Fruit fly (Drosophila melanogaster) whole organism, embryonic: Measurements from ENCODE around the gene CG17207.

ENCODE experiments used
- C15 ChIP-seq: fragments of 200-800 bp; sonication (Bioruptor generic); IDR thresholded peaks from 3 replicates; pipeline ENCODE4 v1.3.6; 2022; ENCODE audit warnings: missing biosample characterization, missing genetic modification characterization
- CG10366 ChIP-seq: fragments of 200-800 bp; sonication (Bioruptor generic); IDR thresholded peaks from 2 replicates; pipeline ENCODE4 v1.3.6; 2022; ENCODE audit warnings: missing biosample characterization, missing genetic modification characterization
- CG11085 ChIP-seq: fragments of 200-800 bp; sonication (Bioruptor generic); IDR thresholded peaks from 2 replicates; pipeline ENCODE4 v1.3.6; 2022; ENCODE audit warnings: missing biosample characterization, missing genetic modification characterization
- CG11560 ChIP-seq: fragments of 200-800 bp; sonication (Bioruptor generic); IDR thresholded peaks from 3 replicates; pipeline ENCODE4 v1.3.6; 2022; ENCODE audit warnings: missing biosample characterization, missing genetic modification characterization
- CG16815 ChIP-seq: fragments of 200-800 bp; sonication (Bioruptor generic); optimal IDR thresholded peaks from 3 replicates; lab custom pipeline; 2017; ENCODE audit warnings: missing biosample characterization, mild to moderate bottlenecking, missing genetic modification characterization
- CG17829 ChIP-seq: fragments of 200-800 bp; optimal IDR thresholded peaks from 2 replicates; lab custom pipeline; 2019; ENCODE audit warnings: missing biosample characterization, mild to moderate bottlenecking, missing genetic modification characterization, moderate library complexity
- CG2120 ChIP-seq: fragments of 200-800 bp; sonication (Bioruptor generic); optimal IDR thresholded peaks from 3 replicates; lab custom pipeline; 2016; ENCODE audit warnings: missing biosample characterization, missing genetic modification characterization
- CG30403 ChIP-seq: fragments of 200-800 bp; sonication (Bioruptor generic); optimal IDR thresholded peaks from 3 replicates; lab custom pipeline; 2016; ENCODE audit warnings: missing biosample characterization, missing genetic modification characterization
- CG30431 ChIP-seq: fragments of 200-800 bp; sonication (Bioruptor generic); optimal IDR thresholded peaks from 2 replicates; lab custom pipeline; 2017; ENCODE audit warnings: missing biosample characterization, missing genetic modification characterization
- CG42726 ChIP-seq: fragments of 200-800 bp; sonication (Bioruptor generic); IDR thresholded peaks from 2 replicates; pipeline ENCODE4 v1.3.6; 2022; ENCODE audit warnings: missing biosample characterization, missing genetic modification characterization; ENCODE audit not compliant: partially characterized antibody
- CG4328 ChIP-seq: fragments of 200-800 bp; sonication (Bioruptor generic); optimal IDR thresholded peaks from 3 replicates; lab custom pipeline; 2017; ENCODE audit warnings: missing biosample characterization, missing genetic modification reagents, missing genetic modification characterization
- CG4404 ChIP-seq: fragments of 200-800 bp; sonication (Bioruptor generic); IDR thresholded peaks from 2 replicates; pipeline ENCODE4 v1.3.6; 2022; ENCODE audit warnings: missing biosample characterization, missing genetic modification characterization
- CG4617 ChIP-seq: fragments of 200-800 bp; sonication (Bioruptor generic); optimal IDR thresholded peaks from 3 replicates; lab custom pipeline; 2016; ENCODE audit warnings: missing biosample characterization, missing genetic modification characterization, borderline replicate concordance
- CG7357 ChIP-seq: fragments of 200-800 bp; sonication (Bioruptor generic); IDR thresholded peaks from 3 replicates; pipeline ENCODE4 v1.3.6; 2022; ENCODE audit warnings: missing biosample characterization, missing genetic modification characterization
- CG8089 ChIP-seq: fragments of 200-800 bp; sonication (Bioruptor generic); optimal IDR thresholded peaks from 3 replicates; lab custom pipeline; 2016; ENCODE audit warnings: missing biosample characterization, missing genetic modification characterization
- CG8359 ChIP-seq: fragments of 200-800 bp; sonication (Bioruptor generic); optimal IDR thresholded peaks from 2 replicates; lab custom pipeline; 2017; ENCODE audit warnings: missing biosample characterization, mild to moderate bottlenecking, missing genetic modification characterization, borderline replicate concordance
- CG8478 ChIP-seq: fragments of >200 bp; optimal IDR thresholded peaks from 2 replicates; lab custom pipeline; 2018
- CG9215 ChIP-seq: fragments of 200-800 bp; sonication (Bioruptor generic); IDR thresholded peaks from 2 replicates; pipeline ENCODE4 v1.3.6; 2022; ENCODE audit warnings: missing biosample characterization, missing genetic modification characterization
- CG9609 ChIP-seq: fragments of 200-800 bp; sonication (Bioruptor generic); optimal IDR thresholded peaks from 3 replicates; lab custom pipeline; 2016; ENCODE audit warnings: missing biosample characterization, missing genetic modification characterization
- CG9727 ChIP-seq: fragments of 200-800 bp; sonication (Bioruptor generic); optimal IDR thresholded peaks from 3 replicates; lab custom pipeline; 2017; ENCODE audit warnings: missing biosample characterization, mild to moderate bottlenecking, missing genetic modification characterization
- CG9932 ChIP-seq: fragments of 200-800 bp; sonication (Bioruptor generic); IDR thresholded peaks from 2 replicates; pipeline ENCODE4 v1.3.6; 2022; ENCODE audit warnings: missing biosample characterization, missing genetic modification characterization
- D19A ChIP-seq: fragments of 200-800 bp; optimal IDR thresholded peaks from 3 replicates; lab custom pipeline; 2019; ENCODE audit warnings: missing biosample characterization, mild to moderate bottlenecking, missing genetic modification characterization, moderate library complexity
- Dip2 ChIP-seq: fragments of 200-800 bp; sonication (Bioruptor generic); IDR thresholded peaks from 2 replicates; pipeline ENCODE4 v1.3.6; 2022; ENCODE audit warnings: missing biosample characterization, missing genetic modification characterization
- Doc2 ChIP-seq: fragments of 200-800 bp; sonication (Bioruptor generic); IDR thresholded peaks from 2 replicates; pipeline ENCODE4 v1.3.6; 2022; ENCODE audit warnings: missing biosample characterization, missing genetic modification characterization
- Drgx ChIP-seq: fragments of 200-800 bp; sonication (Bioruptor generic); IDR thresholded peaks from 2 replicates; pipeline ENCODE4 v1.3.6; 2022; ENCODE audit warnings: missing biosample characterization, missing genetic modification characterization
- HmgD ChIP-seq: fragments of 200-800 bp; sonication (Bioruptor generic); optimal IDR thresholded peaks from 3 replicates; lab custom pipeline; 2016; ENCODE audit warnings: missing biosample characterization, missing genetic modification characterization
- Myb ChIP-seq: fragments of 200-800 bp; sonication (Bioruptor generic); optimal IDR thresholded peaks from 2 replicates; lab custom pipeline; 2016; ENCODE audit warnings: missing biosample characterization, missing genetic modification characterization
- NFAT ChIP-seq: fragments of 200-800 bp; sonication (Bioruptor generic); IDR thresholded peaks from 2 replicates; pipeline ENCODE4 v1.3.6; 2022; ENCODE audit warnings: missing biosample characterization, missing genetic modification characterization
- Oli ChIP-seq: fragments of 200-800 bp; sonication (Bioruptor generic); optimal IDR thresholded peaks from 2 replicates; lab custom pipeline; 2018; ENCODE audit warnings: missing biosample characterization, mild to moderate bottlenecking, missing genetic modification characterization, moderate library complexity
- Pdp1 ChIP-seq, 2 experiments: fragments of 200-800 bp; sonication (Bioruptor generic); optimal IDR thresholded peaks; 3 replicates each; lab custom pipeline; 2016; ENCODE audit warnings: missing biosample characterization in 2 of 2, missing genetic modification characterization in 2 of 2, mild to moderate bottlenecking in 1 of 2, moderate library complexity in 1 of 2
- Ravus ChIP-seq: fragments of 200-800 bp; sonication (Bioruptor generic); IDR thresholded peaks from 2 replicates; pipeline ENCODE4 v1.3.6; 2022; ENCODE audit warnings: missing biosample characterization, missing genetic modification characterization
- Tbp ChIP-seq: fragments of >200 bp; optimal IDR thresholded peaks from 2 replicates; lab custom pipeline; 2018; ENCODE audit warnings: missing biosample characterization, missing genetic modification characterization
- Xbp1 ChIP-seq: fragments of 200-800 bp; sonication (Bioruptor generic); optimal IDR thresholded peaks from 3 replicates; lab custom pipeline; 2016; ENCODE audit warnings: missing biosample characterization, mild to moderate bottlenecking, missing genetic modification characterization
- bcd ChIP-seq: fragments of 200-800 bp; sonication (Bioruptor generic); optimal IDR thresholded peaks from 2 replicates; lab custom pipeline; 2017; ENCODE audit warnings: missing biosample characterization, mild to moderate bottlenecking, missing genetic modification characterization
- chinmo ChIP-seq: fragments of 200-800 bp; sonication (Bioruptor generic); IDR thresholded peaks from 4 replicates; pipeline ENCODE4 v1.3.6; 2022; ENCODE audit warnings: missing biosample characterization, missing genetic modification characterization; ENCODE audit not compliant: partially characterized antibody
- crol ChIP-seq: fragments of 200-800 bp; sonication (Bioruptor generic); IDR thresholded peaks from 2 replicates; pipeline ENCODE4 v1.3.6; 2022; ENCODE audit warnings: missing biosample characterization, missing genetic modification characterization
- crp ChIP-seq, 2 experiments: fragments of 200-800 bp; sonication (Bioruptor generic); optimal IDR thresholded peaks; 2 replicates in 1 of 2; 3 replicates in 1 of 2; lab custom pipeline; 2017; ENCODE audit warnings: missing biosample characterization in 2 of 2, missing genetic modification characterization in 2 of 2, mild to moderate bottlenecking in 1 of 2, moderate library complexity in 1 of 2
- dysf ChIP-seq: fragments of 200-800 bp; sonication (Bioruptor generic); IDR thresholded peaks from 3 replicates; pipeline ENCODE4 v1.3.6; 2022; ENCODE audit warnings: missing biosample characterization, missing genetic modification characterization
- ewg ChIP-seq: fragments of 200-800 bp; sonication (Bioruptor generic); optimal IDR thresholded peaks from 3 replicates; lab custom pipeline; 2017; ENCODE audit warnings: mild to moderate bottlenecking, missing biosample characterization, missing genetic modification reagents, missing genetic modification characterization
- hb ChIP-seq: fragments of 200-800 bp; sonication (Bioruptor generic); IDR thresholded peaks from 3 replicates; pipeline ENCODE4 v1.3.6; 2022; ENCODE audit warnings: missing biosample characterization, missing genetic modification characterization; ENCODE audit not compliant: partially characterized antibody
- her ChIP-seq: fragments of 200-800 bp; sonication (Bioruptor generic); optimal IDR thresholded peaks from 2 replicates; lab custom pipeline; 2016; ENCODE audit warnings: missing biosample characterization, missing genetic modification characterization
- nerfin-2 ChIP-seq: fragments of 200-800 bp; sonication (Bioruptor generic); IDR thresholded peaks from 2 replicates; pipeline ENCODE4 v1.3.6; 2022; ENCODE audit warnings: missing biosample characterization, missing genetic modification characterization; ENCODE audit not compliant: partially characterized antibody
- nom ChIP-seq: fragments of 200-800 bp; sonication (Bioruptor generic); optimal IDR thresholded peaks from 2 replicates; lab custom pipeline; 2017; ENCODE audit warnings: missing biosample characterization, missing genetic modification characterization, mild to moderate bottlenecking, moderate library complexity, missing genetic modification reagents
- ro ChIP-seq: fragments of 200-800 bp; sonication (Bioruptor generic); IDR thresholded peaks from 2 replicates; pipeline ENCODE4 v1.3.6; 2022; ENCODE audit warnings: missing biosample characterization, missing genetic modification characterization
- row ChIP-seq: fragments of 200-800 bp; sonication (Bioruptor generic); IDR thresholded peaks from 3 replicates; pipeline ENCODE4 v1.3.6; 2022; ENCODE audit warnings: missing biosample characterization, missing genetic modification characterization
- sd ChIP-seq: fragments of 200-800 bp; sonication (Bioruptor generic); optimal IDR thresholded peaks from 3 replicates; lab custom pipeline; 2018; ENCODE audit warnings: missing biosample characterization, mild to moderate bottlenecking, missing genetic modification characterization, moderate library complexity
- sr ChIP-seq: fragments of 200-800 bp; sonication (Bioruptor generic); IDR thresholded peaks from 3 replicates; pipeline ENCODE4 v1.3.6; 2022; ENCODE audit warnings: missing biosample characterization, missing genetic modification characterization
- sug ChIP-seq: fragments of 200-800 bp; optimal IDR thresholded peaks from 2 replicates; lab custom pipeline; 2019; ENCODE audit warnings: missing biosample characterization, mild to moderate bottlenecking, missing genetic modification characterization, moderate library complexity
- tna ChIP-seq: fragments of 200-800 bp; sonication (Bioruptor generic); IDR thresholded peaks from 2 replicates; pipeline ENCODE4 v1.3.6; 2022; ENCODE audit warnings: missing biosample characterization, missing genetic modification characterization; ENCODE audit not compliant: partially characterized antibody
- unpg ChIP-seq: fragments of 200-800 bp; sonication (Bioruptor generic); optimal IDR thresholded peaks from 3 replicates; lab custom pipeline; 2018; ENCODE audit warnings: missing biosample characterization, mild to moderate bottlenecking, missing genetic modification characterization, moderate library complexity

Gene CG17207

DNA sequence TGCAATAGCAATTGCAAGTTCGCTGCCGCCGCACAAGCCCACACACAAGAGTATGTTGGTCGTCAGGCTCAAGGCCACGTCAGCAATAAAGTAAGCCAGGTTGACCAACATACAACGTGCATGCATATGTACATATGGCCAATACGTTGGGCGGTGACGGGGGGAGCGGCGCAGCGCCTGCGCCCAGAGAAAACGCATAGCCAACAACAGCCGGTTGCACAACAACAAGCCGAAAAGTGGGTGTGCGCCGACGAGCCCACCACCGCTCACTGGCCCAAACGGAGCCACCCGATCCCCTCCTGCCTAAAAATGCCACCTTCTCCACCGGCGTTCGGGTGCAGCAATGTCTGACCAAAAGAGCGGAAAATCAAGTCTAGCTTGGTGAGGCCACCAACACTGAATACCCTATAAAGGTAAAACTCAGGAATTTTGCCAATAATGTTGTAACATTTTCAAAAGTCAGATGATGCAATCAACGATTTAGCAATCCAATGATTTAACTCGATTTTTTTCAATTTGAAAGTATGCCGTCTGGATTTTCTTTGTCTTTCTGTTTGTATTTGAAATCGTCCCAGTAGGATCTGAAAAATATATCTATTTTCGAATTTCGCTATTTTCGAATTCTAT is 13.1 kb upstream of the CG17207 start, which contains the start of gene CG5509:
Gene CG5509, plus strand, starts transcription at position 577 of the 627 bp plus-strand sequence.
- TF ChIP-seq crp (GFP tag; optimal IDR thresholded peaks at IDR 0.05; lab: Kevin White, UChicago) (no peak), HmgD (no peak), CG9727 (GFP tag; lab: Kevin White, UChicago) (no peak), CG4328 (GFP tag; lab: Kevin White, UChicago) (no peak), CG11085 (GFP tag; lab: Robert Waterston, UW) (no peak), CG8359 (GFP tag; lab: Kevin White, UChicago) (no peak), chinmo (GFP tag; lab: Robert Waterston, UW) (peak; percentile 83; the same call in 2 of the 4 replicates), CG8089 (GFP tag; lab: Kevin White, UChicago) (no peak), bcd (no peak), CG4617 (GFP tag; lab: Kevin White, UChicago) (no peak), crol (GFP tag; lab: Robert Waterston, UW) (peak; percentile 88), CG4404 (no peak), ewg (peak; percentile 83), Oli (no peak), CG8478 (lab: Kevin White, UChicago) (peak; percentile 43), CG30403 (GFP tag; lab: Kevin White, UChicago) (no peak), sr (peak; percentile 46; the same call in 2 of the 3 replicates), Drgx (peak; percentile 50), CG9932 (GFP tag; lab: Robert Waterston, UW) (no peak), CG16815 (GFP tag; lab: Kevin White, UChicago) (no peak), CG10366 (GFP tag; lab: Robert Waterston, UW) (no peak), Xbp1 (GFP tag; lab: Kevin White, UChicago) (peak; percentile 4), Dip2 (GFP tag; lab: Robert Waterston, UW) (no peak), Myb (no peak), CG9609 (no peak), unpg (GFP tag; lab: Kevin White, UChicago) (no peak), D19A (tag; lab: Kevin White, UChicago) (peak; percentile 9), sd (tag; lab: Kevin White, UChicago) (peak; percentile 26), dysf (GFP tag; lab: Robert Waterston, UW) (no peak), CG9215 (no peak), nerfin-2 (GFP tag; lab: Robert Waterston, UW) (no peak), CG30431 (no peak), C15 (GFP tag; lab: Robert Waterston, UW) (no peak), CG2120 (GFP tag; lab: Kevin White, UChicago) (no peak), Doc2 (GFP tag; lab: Robert Waterston, UW) (no peak), row (GFP tag; lab: Robert Waterston, UW) (0 out of 3 replicates have a peak, but pooled peaks have one; percentile 20), CG17829 (tag; lab: Kevin White, UChicago) (no peak), Pdp1 (GFP tag; optimal IDR thresholded peaks at IDR 0.05; lab: Kevin White, UChicago) (peak in 1 of 2 experiments; percentile 59), CG42726 (no peak), CG7357 (GFP tag; lab: Robert Waterston, UW) (no peak), Tbp (GFP tag; lab: Kevin White, UChicago) (no peak), hb (no peak), tna (GFP tag; lab: Robert Waterston, UW) (0 out of 2 replicates have a peak, but pooled peaks have one; percentile 34), NFAT (GFP tag; lab: Robert Waterston, UW) (no peak), CG11560 (no peak), her (GFP tag; lab: Kevin White, UChicago) (no peak), nom (GFP tag; lab: Kevin White, UChicago) (peak; percentile 6), ro (GFP tag; lab: Robert Waterston, UW) (no peak), Ravus (GFP tag; lab: Robert Waterston, UW) (no peak), sug (tag; lab: Kevin White, UChicago) (no peak)
